Fruit fly (Drosophila melanogaster) whole organism, embryonic: ENCODE measurements around the gene ova.

ENCODE experiments used
- Bteb2 ChIP-seq: fragments of 200-800 bp; sonication (Bioruptor generic); optimal IDR thresholded peaks from 2 replicates; lab custom pipeline; 2016; ENCODE audit warnings: missing biosample characterization, missing genetic modification characterization
- CG10959 ChIP-seq: fragments of 200-800 bp; sonication (Bioruptor generic); IDR thresholded peaks from 2 replicates; pipeline ENCODE4 v1.3.6; 2022; ENCODE audit warnings: missing biosample characterization, missing genetic modification characterization
- CG11456 ChIP-seq: fragments of 200-800 bp; sonication (Bioruptor generic); IDR thresholded peaks from 3 replicates; pipeline ENCODE4 v1.3.6; 2022; ENCODE audit warnings: missing biosample characterization, missing genetic modification characterization
- CG11504 ChIP-seq: fragments of 200-800 bp; sonication (Bioruptor generic); optimal IDR thresholded peaks from 3 replicates; lab custom pipeline; 2019; ENCODE audit warnings: missing biosample characterization, mild to moderate bottlenecking, missing genetic modification characterization, moderate library complexity
- CG11560 ChIP-seq: fragments of 200-800 bp; sonication (Bioruptor generic); IDR thresholded peaks from 3 replicates; pipeline ENCODE4 v1.3.6; 2022; ENCODE audit warnings: missing biosample characterization, missing genetic modification characterization
- CG1233 ChIP-seq: fragments of 200-800 bp; sonication (Bioruptor generic); optimal IDR thresholded peaks from 4 replicates; lab custom pipeline; 2018; ENCODE audit warnings: missing biosample characterization, mild to moderate bottlenecking, missing genetic modification characterization
- CG14014 ChIP-seq: fragments of 200-800 bp; sonication (Bioruptor generic); IDR thresholded peaks from 2 replicates; pipeline ENCODE4 v1.3.6; 2022; ENCODE audit warnings: missing biosample characterization, missing genetic modification characterization
- CG14441 ChIP-seq: fragments of 200-800 bp; sonication (Bioruptor generic); IDR thresholded peaks from 2 replicates; pipeline ENCODE4 v1.3.6; 2022; ENCODE audit warnings: missing biosample characterization, missing genetic modification characterization
- CG1529 ChIP-seq: fragments of 200-800 bp; sonication (Bioruptor generic); optimal IDR thresholded peaks from 3 replicates; lab custom pipeline; 2018; ENCODE audit warnings: missing biosample characterization, missing genetic modification characterization
- CG16863 ChIP-seq: fragments of 200-800 bp; sonication (Bioruptor generic); optimal IDR thresholded peaks from 3 replicates; lab custom pipeline; 2016; ENCODE audit warnings: missing biosample characterization, missing genetic modification characterization
- CG17829 ChIP-seq: fragments of 200-800 bp; optimal IDR thresholded peaks from 2 replicates; lab custom pipeline; 2019; ENCODE audit warnings: missing biosample characterization, mild to moderate bottlenecking, missing genetic modification characterization, moderate library complexity
- CG2116 ChIP-seq: fragments of 200-800 bp; sonication (Bioruptor generic); optimal IDR thresholded peaks from 3 replicates; lab custom pipeline; 2018; ENCODE audit warnings: missing biosample characterization, mild to moderate bottlenecking, missing genetic modification characterization
- CG30020 ChIP-seq: fragments of 200-800 bp; optimal IDR thresholded peaks from 2 replicates; lab custom pipeline; 2019; ENCODE audit warnings: missing biosample characterization, mild to moderate bottlenecking, missing genetic modification characterization, moderate library complexity
- CG33557 ChIP-seq: fragments of 200-800 bp; sonication (Bioruptor generic); optimal IDR thresholded peaks from 2 replicates; lab custom pipeline; 2019; ENCODE audit warnings: missing biosample characterization, mild to moderate bottlenecking, missing genetic modification characterization, moderate library complexity
- CG34224 ChIP-seq: fragments of 200-800 bp; sonication (Bioruptor generic); IDR thresholded peaks from 3 replicates; pipeline ENCODE4 v1.3.6; 2022; ENCODE audit warnings: missing biosample characterization, missing genetic modification characterization; ENCODE audit not compliant: partially characterized antibody
- CG3726 ChIP-seq: fragments of 200-800 bp; sonication (Bioruptor generic); IDR thresholded peaks from 3 replicates; pipeline ENCODE4, ENCODE4 v1.3.6; 2022; ENCODE audit warnings: missing biosample characterization, missing genetic modification characterization
- CG3847 ChIP-seq: fragments of 200-800 bp; sonication (Bioruptor generic); IDR thresholded peaks from 2 replicates; pipeline ENCODE4 v1.3.6; 2022; ENCODE audit warnings: missing biosample characterization, missing genetic modification characterization
- CG6689 ChIP-seq: fragments of 200-800 bp; sonication (Bioruptor generic); IDR thresholded peaks from 2 replicates; pipeline ENCODE4 v1.3.6; 2022; ENCODE audit warnings: missing biosample characterization, missing genetic modification characterization
- CG7271 ChIP-seq: fragments of 200-800 bp; sonication (Bioruptor generic); optimal IDR thresholded peaks from 2 replicates; lab custom pipeline; 2018; ENCODE audit warnings: missing biosample characterization, mild to moderate bottlenecking, missing genetic modification characterization, moderate library complexity
- CG9215 ChIP-seq: fragments of 200-800 bp; sonication (Bioruptor generic); IDR thresholded peaks from 2 replicates; pipeline ENCODE4 v1.3.6; 2022; ENCODE audit warnings: missing biosample characterization, missing genetic modification characterization
- CHES-1-like ChIP-seq: fragments of 200-800 bp; sonication (Bioruptor generic); optimal IDR thresholded peaks from 2 replicates; lab custom pipeline; 2016; ENCODE audit warnings: missing biosample characterization, missing genetic modification characterization
- Dek ChIP-seq: fragments of 200-800 bp; sonication (Bioruptor generic); optimal IDR thresholded peaks from 3 replicates; lab custom pipeline; 2019; ENCODE audit warnings: missing biosample characterization, mild to moderate bottlenecking, missing genetic modification characterization, moderate library complexity
- Elba2 ChIP-seq: fragments of 200-800 bp; sonication (Bioruptor generic); optimal IDR thresholded peaks from 3 replicates; lab custom pipeline; 2016; ENCODE audit warnings: missing biosample characterization, missing genetic modification characterization
- Fer2 ChIP-seq: fragments of 200-800 bp; sonication (Bioruptor generic); optimal IDR thresholded peaks from 2 replicates; lab custom pipeline; 2018; ENCODE audit warnings: missing biosample characterization, mild to moderate bottlenecking, missing genetic modification characterization, moderate library complexity
- Gug ChIP-seq: fragments of 200-800 bp; sonication (Bioruptor generic); IDR thresholded peaks from 4 replicates; pipeline ENCODE4 v1.3.6; 2022; ENCODE audit warnings: missing biosample characterization, missing genetic modification characterization
- Lpt ChIP-seq: fragments of >200 bp; optimal IDR thresholded peaks from 2 replicates; lab custom pipeline; 2018; ENCODE audit warnings: missing biosample characterization, missing genetic modification characterization
- Max ChIP-seq: fragments of 200-800 bp; sonication (Bioruptor generic); optimal IDR thresholded peaks from 2 replicates; lab custom pipeline; 2016; ENCODE audit warnings: missing biosample characterization, mild to moderate bottlenecking, missing genetic modification characterization
- Optix ChIP-seq: fragments of 200-800 bp; sonication (Bioruptor generic); IDR thresholded peaks from 3 replicates; pipeline ENCODE4 v1.3.6; 2022; ENCODE audit warnings: missing biosample characterization, missing genetic modification characterization
- Ptx1 ChIP-seq: fragments of 200-800 bp; sonication (Bioruptor generic); IDR thresholded peaks from 2 replicates; pipeline ENCODE4 v1.3.6; 2022; ENCODE audit warnings: missing biosample characterization, missing genetic modification characterization
- Sin3A ChIP-seq: fragments of >200 bp; optimal IDR thresholded peaks from 2 replicates; lab custom pipeline; 2018
- Usf ChIP-seq: fragments of 200-800 bp; sonication (Bioruptor generic); optimal IDR thresholded peaks from 2 replicates; lab custom pipeline; 2017; ENCODE audit warnings: missing genotype, missing biosample characterization, missing genetic modification characterization
- caup ChIP-seq: fragments of 200-800 bp; sonication (Bioruptor generic); optimal IDR thresholded peaks from 3 replicates; lab custom pipeline; 2017; ENCODE audit warnings: missing biosample characterization, mild to moderate bottlenecking, missing genetic modification characterization, moderate library complexity; ENCODE audit not compliant: severe bottlenecking
- ems ChIP-seq: fragments of 200-800 bp; sonication (Bioruptor generic); optimal IDR thresholded peaks from 3 replicates; lab custom pipeline; 2016; ENCODE audit warnings: missing biosample characterization, missing genetic modification characterization
- exex ChIP-seq: fragments of 200-800 bp; sonication (Bioruptor generic); optimal IDR thresholded peaks from 4 replicates; lab custom pipeline; 2018; ENCODE audit warnings: missing biosample characterization, mild to moderate bottlenecking, missing genetic modification characterization, moderate library complexity
- eyg ChIP-seq: fragments of 200-800 bp; sonication (Bioruptor generic); optimal IDR thresholded peaks from 3 replicates; lab custom pipeline; 2016; ENCODE audit warnings: missing biosample characterization, missing genetic modification characterization
- fd3F ChIP-seq: fragments of 200-800 bp; sonication (Bioruptor generic); optimal IDR thresholded peaks from 2 replicates; lab custom pipeline; 2018; ENCODE audit warnings: missing biosample characterization, mild to moderate bottlenecking, missing genetic modification characterization, moderate library complexity
- ftz-f1 ChIP-seq: fragments of 200-800 bp; sonication (Bioruptor generic); optimal IDR thresholded peaks from 2 replicates; lab custom pipeline; 2016; ENCODE audit warnings: missing biosample characterization, missing genetic modification characterization
- fu2 ChIP-seq: fragments of 200-800 bp; sonication (Bioruptor generic); optimal IDR thresholded peaks from 2 replicates; lab custom pipeline; 2016; ENCODE audit warnings: missing biosample characterization, missing genetic modification characterization
- knrl ChIP-seq: fragments of 200-800 bp; sonication (Bioruptor generic); IDR thresholded peaks from 3 replicates; pipeline ENCODE4 v1.3.6; 2022; ENCODE audit warnings: missing biosample characterization, missing genetic modification characterization; ENCODE audit not compliant: partially characterized antibody
- lab ChIP-seq: fragments of 200-800 bp; sonication (Bioruptor generic); optimal IDR thresholded peaks from 3 replicates; lab custom pipeline; 2017; ENCODE audit warnings: missing biosample characterization, missing genetic modification characterization, mild to moderate bottlenecking, moderate library complexity, missing genetic modification reagents
- lola ChIP-seq, 3 experiments: fragments of >200 bp in 2 of 3; fragments of 200-800 bp in 1 of 3; sonication (Bioruptor generic) in 1 of 3; optimal IDR thresholded peaks; 2 replicates each; lab custom pipeline; 2017 to 2019; ENCODE audit warnings: missing biosample characterization in 3 of 3, missing genetic modification characterization in 3 of 3, mild to moderate bottlenecking in 1 of 3, moderate library complexity in 1 of 3
- maf-S ChIP-seq: fragments of 200-800 bp; sonication (Bioruptor generic); optimal IDR thresholded peaks from 2 replicates; lab custom pipeline; 2016; ENCODE audit warnings: missing biosample characterization, missing genetic modification characterization
- mam ChIP-seq: fragments of 200-800 bp; sonication (Bioruptor generic); optimal IDR thresholded peaks from 3 replicates; lab custom pipeline; 2016; ENCODE audit warnings: missing biosample characterization, missing genetic modification characterization
- nom ChIP-seq: fragments of 200-800 bp; sonication (Bioruptor generic); optimal IDR thresholded peaks from 2 replicates; lab custom pipeline; 2017; ENCODE audit warnings: missing biosample characterization, missing genetic modification characterization, mild to moderate bottlenecking, moderate library complexity, missing genetic modification reagents
- odd ChIP-seq: fragments of 200-800 bp; sonication (Bioruptor generic); optimal IDR thresholded peaks from 2 replicates; lab custom pipeline; 2017; ENCODE audit warnings: missing biosample characterization, mild to moderate bottlenecking, missing genetic modification characterization
- pita ChIP-seq: fragments of 200-800 bp; sonication (Bioruptor generic); optimal IDR thresholded peaks from 2 replicates; lab custom pipeline; 2017; ENCODE audit warnings: missing biosample characterization, mild to moderate bottlenecking, missing genetic modification characterization
- pnt ChIP-seq: fragments of 200-800 bp; sonication (Bioruptor generic); optimal IDR thresholded peaks from 3 replicates; lab custom pipeline; 2016; ENCODE audit warnings: missing biosample characterization, missing genetic modification characterization
- pum ChIP-seq: fragments of 200-800 bp; sonication (Bioruptor generic); optimal IDR thresholded peaks from 2 replicates; lab custom pipeline; 2016; ENCODE audit warnings: missing biosample characterization, missing genetic modification characterization
- slbo ChIP-seq: fragments of 200-800 bp; sonication (Bioruptor generic); IDR thresholded peaks from 2 replicates; pipeline ENCODE4 v1.3.6; 2022; ENCODE audit warnings: missing biosample characterization, missing genetic modification characterization
- tna ChIP-seq: fragments of 200-800 bp; sonication (Bioruptor generic); IDR thresholded peaks from 2 replicates; pipeline ENCODE4 v1.3.6; 2022; ENCODE audit warnings: missing biosample characterization, missing genetic modification characterization; ENCODE audit not compliant: partially characterized antibody
- usp ChIP-seq: fragments of >200 bp; optimal IDR thresholded peaks from 2 replicates; lab custom pipeline; 2017; ENCODE audit warnings: missing biosample characterization, missing genetic modification characterization

ova gene

DNA sequence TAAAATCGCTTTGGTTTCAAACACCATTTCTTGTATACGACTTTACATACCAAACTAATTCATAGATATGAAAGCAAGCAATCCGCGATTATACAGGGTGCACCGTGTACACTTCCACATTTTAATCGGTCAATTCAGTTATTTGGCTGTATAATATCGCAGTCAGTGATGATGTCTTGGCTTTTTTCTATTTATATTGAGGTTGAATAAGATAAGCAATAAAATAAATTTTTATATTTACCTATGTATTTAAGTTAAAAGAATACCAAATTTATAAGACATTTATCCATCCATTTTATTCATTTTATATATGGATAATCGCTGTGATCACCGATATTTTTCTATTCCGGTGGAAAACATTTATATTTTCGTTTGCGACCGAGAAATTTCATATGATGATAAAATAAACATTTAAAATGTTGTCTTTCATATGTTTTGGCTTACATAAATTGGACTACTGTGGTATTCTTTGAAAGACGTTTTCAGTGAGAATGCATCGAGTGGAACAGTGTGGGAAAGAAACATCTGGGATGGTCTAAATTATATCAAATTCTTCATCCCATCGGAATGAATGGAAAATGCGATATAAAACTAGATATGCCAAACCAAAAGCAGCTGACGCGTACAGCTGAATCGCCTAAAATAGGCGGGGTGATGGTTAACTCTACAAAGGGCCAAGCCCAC is 4.6 kb downstream of the ova start, which contains the start of gene CG5708 (continued):
- TF ChIP-seq tna (GFP tag; lab: Robert Waterston, UW) (no peak), CG14014 (GFP tag; lab: Robert Waterston, UW) (no peak), pita (GFP tag; lab: Kevin White, UChicago) (no peak), nom (GFP tag; lab: Kevin White, UChicago) (no peak), CG1529 (GFP tag; lab: Kevin White, UChicago) (no peak), pum (no peak), fd3F (GFP tag; lab: Kevin White, UChicago) (no peak), CG11504 (tag; lab: Kevin White, UChicago) (no peak), knrl (GFP tag; lab: Robert Waterston, UW) (peak; percentile 50; the same call in 2 of the 3 replicates), CG17829 (peak; percentile 35), CG30020 (tag; lab: Kevin White, UChicago) (peak; percentile 99), lab (GFP tag; lab: Kevin White, UChicago) (no peak), maf-S (GFP tag; lab: Kevin White, UChicago) (no peak), Usf (no peak), CG3726 (GFP tag; lab: Robert Waterston, UW) (no peak), CG33557 (GFP tag; lab: Kevin White, UChicago) (no peak), Lpt (GFP tag; lab: Kevin White, UChicago) (no peak), CG3847 (GFP tag; lab: Robert Waterston, UW) (no peak), Dek (tag; lab: Kevin White, UChicago) (no peak), caup (GFP tag; lab: Kevin White, UChicago) (peak; percentile 1), Gug (GFP tag; lab: Robert Waterston, UW) (no peak), CG11456 (GFP tag; lab: Robert Waterston, UW) (no peak), CG14441 (GFP tag; lab: Robert Waterston, UW) (no peak), Elba2 (GFP tag; lab: Kevin White, UChicago) (no peak), CG9215 (no peak), slbo (GFP tag; lab: Robert Waterston, UW) (peak; percentile 73), mam (GFP tag; lab: Kevin White, UChicago) (no peak), usp (GFP tag; lab: Kevin White, UChicago) (no peak), CG10959 (GFP tag; lab: Robert Waterston, UW) (no peak), fu2 (GFP tag; lab: Kevin White, UChicago) (no peak), odd (GFP tag; lab: Kevin White, UChicago) (no peak), Sin3A (lab: Kevin White, UChicago) (no peak), CG7271 (tag; lab: Kevin White, UChicago) (no peak), CG2116 (GFP tag; lab: Kevin White, UChicago) (peak; percentile 23), CG1233 (GFP tag; lab: Kevin White, UChicago) (no peak), ftz-f1 (no peak), CG11560 (tag; lab: Robert Waterston, UW) (no peak), CG16863 (no peak), Bteb2 (GFP tag; lab: Kevin White, UChicago) (no peak), pnt (GFP tag; lab: Kevin White, UChicago) (no peak), exex (tag; lab: Kevin White, UChicago) (peak; percentile 40), ems (GFP tag; lab: Kevin White, UChicago) (no peak), CG6689 (no peak), CG34224 (GFP tag; lab: Robert Waterston, UW) (peak; percentile 30; the same call in 2 of the 3 replicates), CHES-1-like (peak; percentile 12), Ptx1 (no peak), Max (GFP tag; lab: Kevin White, UChicago) (no peak), Optix (GFP tag; lab: Robert Waterston, UW) (no peak), eyg (GFP tag; lab: Kevin White, UChicago) (no peak), lola (GFP tag; optimal IDR thresholded peaks at IDR 0.05; lab: Kevin White, UChicago) (peak in 1 of 3 experiments; percentile 18), Fer2 (no peak)
